Fruit fly (Drosophila melanogaster): ENCODE results near the gene vls.

Gene vls

dm6 chr2L:20086295-20087096 is 21.0 kb upstream of the vls start (continued):
- TF ChIP-seq abd-A (tag; optimal IDR thresholded peaks at IDR 0.05), result peak; percentile 19
- no peak for TF ChIP-seq Poxn (GFP tag; IDR thresholded peaks at IDR 0.05)
- peak; percentile 80 for TF ChIP-seq Fer3 (tag; optimal IDR thresholded peaks at IDR 0.05)
- TF ChIP-seq CG31224 (GFP tag; IDR thresholded peaks at IDR 0.05), result peak; percentile 18
- peak; percentile 44 for TF ChIP-seq CG4404 (GFP tag; IDR thresholded peaks at IDR 0.05)
- peak; percentile 71 for TF ChIP-seq CG10654 (GFP tag; optimal IDR thresholded peaks at IDR 0.05)
- TF ChIP-seq Dip2 (GFP tag; IDR thresholded peaks at IDR 0.05), result no peak; the same call in 1 of the 2 replicates
- TF ChIP-seq jigr1 (GFP tag; IDR thresholded peaks at IDR 0.05), result peak; percentile 71; the same call in 2 of the 3 replicates
- peak; percentile 93 for TF ChIP-seq CG11695 (GFP tag; IDR thresholded peaks at IDR 0.05)
- TF ChIP-seq CG3281 (GFP tag; optimal IDR thresholded peaks at IDR 0.05), result peak; percentile 77
- TF ChIP-seq CG10543 (GFP tag; optimal IDR thresholded peaks at IDR 0.05), result peak; percentile 70
- TF ChIP-seq Atf-2 (GFP tag; optimal IDR thresholded peaks at IDR 0.05), result peak; percentile 79
- TF ChIP-seq Hmr (GFP tag; optimal IDR thresholded peaks at IDR 0.05), result peak; percentile 81
- TF ChIP-seq CG14441 (GFP tag; IDR thresholded peaks at IDR 0.05), result peak; percentile 91
- no peak for TF ChIP-seq CG14860 (GFP tag; IDR thresholded peaks at IDR 0.05; ENCODE audit: partially characterized antibody)
- peak; percentile 87 for TF ChIP-seq CG13624 (GFP tag; optimal IDR thresholded peaks at IDR 0.05)
- TF ChIP-seq chn (GFP tag; optimal IDR thresholded peaks at IDR 0.05), result peak; percentile 71
- peak; percentile 16; the same call in 1 of the 3 replicates for TF ChIP-seq CG34224 (GFP tag; IDR thresholded peaks at IDR 0.05; ENCODE audit: partially characterized antibody)
- TF ChIP-seq B-H2 (GFP tag; optimal IDR thresholded peaks at IDR 0.05), result peak; percentile 37
- peak; percentile 92 for TF ChIP-seq so (GFP tag; IDR thresholded peaks at IDR 0.05)
- TF ChIP-seq ro (GFP tag; IDR thresholded peaks at IDR 0.05), result no peak; the same call in 1 of the 2 replicates
- peak; percentile 83 for TF ChIP-seq CoRest (tag; optimal IDR thresholded peaks at IDR 0.05)
- peak; percentile 89 for TF ChIP-seq unpg (GFP tag; optimal IDR thresholded peaks at IDR 0.05)
- TF ChIP-seq knrl (GFP tag; IDR thresholded peaks at IDR 0.05; ENCODE audit: partially characterized antibody), result no peak; the same call in 2 of the 3 replicates
- TF ChIP-seq CG9437 (GFP tag; optimal IDR thresholded peaks at IDR 0.05), result peak; percentile 44
- TF ChIP-seq Max (GFP tag; optimal IDR thresholded peaks at IDR 0.05), result peak; percentile 73
- TF ChIP-seq CG17912 (GFP tag; optimal IDR thresholded peaks at IDR 0.05), result no peak
- peak; percentile 88 for TF ChIP-seq esg (GFP tag; conservative IDR thresholded peaks at IDR 0.05)
- peak; percentile 82 for TF ChIP-seq CG14050 (GFP tag; IDR thresholded peaks at IDR 0.05)
- peak; percentile 84 for TF ChIP-seq scrt (GFP tag; optimal IDR thresholded peaks at IDR 0.05)
- peak; percentile 71 for TF ChIP-seq trem (tag; optimal IDR thresholded peaks at IDR 0.05)
- TF ChIP-seq da (GFP tag; optimal IDR thresholded peaks at IDR 0.05), result peak; percentile 22
- peak; percentile 58 for TF ChIP-seq crc (GFP tag; optimal IDR thresholded peaks at IDR 0.05)
- TF ChIP-seq CG6272 (GFP tag; IDR thresholded peaks at IDR 0.05), result peak; percentile 68
- TF ChIP-seq Atf6 (GFP tag; IDR thresholded peaks at IDR 0.05), result peak; percentile 85
- peak; percentile 72 for TF ChIP-seq CG6254 (GFP tag; optimal IDR thresholded peaks at IDR 0.05)
- peak; percentile 35 for TF ChIP-seq CG31365 (tag; optimal IDR thresholded peaks at IDR 0.05)
- TF ChIP-seq Dp (GFP tag; optimal IDR thresholded peaks at IDR 0.05), result no peak
- TF ChIP-seq chinmo (GFP tag; IDR thresholded peaks at IDR 0.05; ENCODE audit: partially characterized antibody), result peak; percentile 91; the same call in 3 of the 4 replicates
- TF ChIP-seq lola (GFP tag; optimal IDR thresholded peaks at IDR 0.05), result peak in 1 of 3 experiments; percentile 73
- TF ChIP-seq zf30C (GFP tag; optimal IDR thresholded peaks at IDR 0.05), result peak; percentile 68
- TF ChIP-seq CG7271 (tag; optimal IDR thresholded peaks at IDR 0.05), result peak; percentile 22
- peak; percentile 78 for TF ChIP-seq tin (GFP tag; optimal IDR thresholded peaks at IDR 0.05)
- TF ChIP-seq dmrt99B (tag; optimal IDR thresholded peaks at IDR 0.05), result peak; percentile 88
- peak; percentile 64; the same call in 1 of the 3 replicates for TF ChIP-seq z (GFP tag; IDR thresholded peaks at IDR 0.05)
- peak; percentile 8 for TF ChIP-seq HmgD (GFP tag; optimal IDR thresholded peaks at IDR 0.05)
- TF ChIP-seq vfl (GFP tag; optimal IDR thresholded peaks at IDR 0.05), result peak; percentile 11
- peak; percentile 84 for TF ChIP-seq Meics (GFP tag; optimal IDR thresholded peaks at IDR 0.05)

Measured in whole organism, embryonic.